Worm (Caenorhabditis elegans) whole organism, L1 larva: ENCODE measurements around the gene Y39A1A.20.

Experiments
- ama-1 ChIP-seq: fragments of 150-350 bp; optimal IDR thresholded peaks from 2 replicates; lab custom pipeline; 2014
- fos-1 ChIP-seq: fragments of 150-350 bp; optimal IDR thresholded peaks from 2 replicates; lab custom pipeline; 2014; ENCODE audit warnings: missing biosample characterization, missing genetic modification characterization
- nhr-12 ChIP-seq: sonication (generic microtip); optimal IDR thresholded peaks from 2 replicates; lab custom pipeline; 2017; ENCODE audit warnings: missing biosample characterization, missing genetic modification characterization
- nhr-90 ChIP-seq: sonication (generic microtip); optimal IDR thresholded peaks from 2 replicates; lab custom pipeline; 2016; ENCODE audit warnings: mild to moderate bottlenecking, missing genetic modification characterization, missing compliant biosample characterization; ENCODE audit not compliant: poor library complexity
- pqm-1 ChIP-seq: sonication (generic microtip); optimal IDR thresholded peaks from 3 replicates; lab custom pipeline; 2017; ENCODE audit warnings: missing biosample characterization, missing genetic modification characterization
- snpc-4 ChIP-seq: fragments of 150-350 bp; optimal IDR thresholded peaks from 2 replicates; lab custom pipeline; 2014; ENCODE audit warnings: missing biosample characterization, missing genetic modification characterization
- unc-62 ChIP-seq: fragments of 150-350 bp; optimal IDR thresholded peaks from 2 replicates; lab custom pipeline; 2014; ENCODE audit warnings: missing biosample characterization, missing genetic modification reagents, missing genetic modification characterization
- zip-4 ChIP-seq: fragments of 200-800 bp; sonication (Bioruptor generic); optimal IDR thresholded peaks from 2 replicates; lab custom pipeline; 2018; ENCODE audit warnings: mild to moderate bottlenecking, missing genetic modification characterization, moderate library complexity, missing compliant biosample characterization

DNA sequence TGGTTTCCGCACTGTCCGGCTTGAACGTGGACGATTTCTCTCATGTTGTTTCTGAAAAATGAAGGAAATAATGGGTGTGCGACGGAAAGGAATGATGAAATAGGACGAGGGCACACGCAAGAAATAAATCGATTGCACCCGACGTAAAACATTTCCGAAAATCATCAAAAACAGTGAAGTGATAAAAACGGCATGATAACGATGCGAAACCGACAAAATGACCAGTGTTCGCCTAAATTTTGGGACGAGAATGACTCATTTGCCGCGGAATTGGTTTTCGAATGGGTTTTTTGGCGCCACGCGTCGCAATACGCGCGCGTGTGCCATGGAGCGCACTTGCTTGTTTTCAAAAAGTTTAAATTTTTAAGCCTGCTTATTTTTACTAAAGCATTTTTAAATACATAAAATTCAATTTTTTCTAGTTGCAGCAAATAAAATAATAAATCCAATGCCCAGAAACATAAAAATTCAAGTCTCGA is 42.1 kb upstream of the Y39A1A.20 start, which contains the start of the genes tbb-1 and rib-2:
- no peak for TF ChIP-seq ama-1
- peak; percentile 34 for TF ChIP-seq nhr-90 (tag; lab: Kevin White, UChicago)
- peak; percentile 22 for TF ChIP-seq pqm-1 (tag; lab: Kevin White, UChicago)
- peak; percentile 65 for TF ChIP-seq snpc-4 (tag; lab: Kevin White, UChicago)
- TF ChIP-seq nhr-12 (tag; lab: Kevin White, UChicago): no peak
- peak; percentile 85 for TF ChIP-seq fos-1 (tag; lab: Kevin White, UChicago)
- no peak for TF ChIP-seq zip-4 (GFP tag; lab: Kevin White, UChicago)
- no peak for TF ChIP-seq unc-62 (GFP tag; lab: Kevin White, UChicago)
